Fruit fly (Drosophila melanogaster) Kc167 (cell line): ENCODE measurements around the gene Hap40.

ENCODE experiments used
- Myc ChIP-seq: fragments of >200 bp; optimal IDR thresholded peaks from 2 replicates; lab custom pipeline; 2017; ENCODE audit warnings: missing external identifiers
- Sin3A ChIP-seq: fragments of >200 bp; optimal IDR thresholded peaks from 2 replicates; lab custom pipeline; 2018; ENCODE audit warnings: missing external identifiers
- h ChIP-seq: fragments of >200 bp; optimal IDR thresholded peaks from 3 replicates; lab custom pipeline; 2018; ENCODE audit warnings: missing external identifiers
- insv ChIP-seq: fragments of >200 bp; optimal IDR thresholded peaks from 3 replicates; lab custom pipeline; 2018; ENCODE audit warnings: missing external identifiers
- psq ChIP-seq: fragments of >200 bp; optimal IDR thresholded peaks from 2 replicates; lab custom pipeline; 2017; ENCODE audit warnings: missing external identifiers

DNA sequence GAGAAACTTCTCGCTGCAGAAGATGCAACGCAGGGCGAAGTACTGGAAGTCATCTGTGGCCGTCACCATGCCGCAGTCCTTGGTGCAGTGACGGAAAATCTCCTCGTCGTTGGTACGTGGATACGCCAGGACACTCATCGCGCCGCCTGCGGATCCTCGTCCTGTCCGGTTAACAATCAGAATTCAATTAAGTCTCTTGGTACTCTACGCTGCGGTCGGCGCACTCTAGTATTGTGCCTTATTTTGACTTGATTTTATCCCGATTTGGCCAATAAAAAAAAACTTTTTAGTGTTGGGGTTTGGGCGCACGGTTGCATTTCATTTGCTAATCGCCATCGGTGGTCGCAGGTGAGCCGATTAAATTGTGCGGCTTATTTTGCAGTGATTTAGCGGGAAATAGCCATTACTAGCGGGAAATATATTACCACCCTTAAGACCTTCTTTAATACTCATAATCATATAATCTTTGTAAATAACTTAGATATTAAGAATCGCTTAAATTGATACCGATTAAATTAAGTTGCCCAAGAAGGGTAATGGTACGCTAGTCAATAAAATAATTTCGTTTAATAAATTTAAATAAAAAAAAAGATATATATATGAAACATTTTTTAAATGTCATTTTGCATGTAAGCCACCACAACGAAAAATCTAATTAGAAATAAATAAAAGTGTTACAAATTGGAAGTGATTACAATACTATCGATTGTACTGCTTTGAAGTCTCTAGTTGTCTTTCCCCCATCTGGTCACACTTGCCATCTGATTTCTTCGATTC is 42.2 kb downstream of the Hap40 start, which contains the start of the genes CG8944 and CCT6:
- no peak for TF ChIP-seq psq (lab: Kevin White, UChicago)
- no peak for TF ChIP-seq Sin3A (lab: Kevin White, UChicago)
- TF ChIP-seq insv = no peak
- no peak for TF ChIP-seq h (lab: Kevin White, UChicago)
- TF ChIP-seq Myc (lab: Kevin White, UChicago) = no peak
